Worm (Caenorhabditis elegans): Measurements from ENCODE around the gene Y59A8B.19.

DNA sequence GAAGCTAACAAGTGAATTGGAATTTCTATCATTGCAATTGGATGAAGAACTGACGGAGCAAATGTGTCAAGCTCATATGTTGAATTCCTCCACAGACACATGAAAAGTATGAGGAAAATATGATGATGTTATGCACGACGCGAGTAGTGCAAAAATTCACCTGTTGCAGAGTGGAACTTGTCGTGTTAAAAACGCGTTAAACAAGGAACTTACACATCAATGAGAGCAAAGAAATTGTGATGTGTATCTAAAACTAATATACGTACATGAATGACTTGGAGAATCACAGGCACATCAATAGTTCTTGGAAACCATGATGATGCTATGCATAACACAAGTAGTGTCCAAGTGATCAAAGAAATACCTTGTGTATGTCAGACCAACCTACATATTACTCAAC, 10.2 kb downstream of the Y59A8B.19 start, which contains the start of gene srh-134:
- TF ChIP-seq elt-3 (tag; optimal IDR thresholded peaks at IDR 0.05): no peak
- no peak for TF ChIP-seq mab-5 (tag; optimal IDR thresholded peaks at IDR 0.05)
